Worm (Caenorhabditis elegans) whole organism, midembryonic: ENCODE results near the gene Y51H7BR.7.
"Not testable (repeated sequence)": the region's sequence is repeated elsewhere in the genome, so short reads cannot be mapped to it uniquely, and the experiment has no call there.

Experiments used
- T22C8.4 ChIP-seq: fragments of 200-800 bp; sonication (Bioruptor generic); IDR thresholded peaks from 2 replicates; pipeline ENCODE4 v1.3.6; 2022; ENCODE audit warnings: missing genetic modification characterization, missing compliant biosample characterization
- cog-1 ChIP-seq: sonication (generic microtip); optimal IDR thresholded peaks from 2 replicates; lab custom pipeline; 2016; ENCODE audit warnings: missing genetic modification characterization, missing compliant biosample characterization
- flt-1 ChIP-seq: fragments of 200-800 bp; sonication (Bioruptor generic); IDR thresholded peaks from 2 replicates; pipeline ENCODE4 v1.3.6; 2022; ENCODE audit warnings: missing genetic modification characterization, missing compliant biosample characterization
- tab-1 ChIP-seq: fragments of 200-800 bp; sonication (Bioruptor generic); IDR thresholded peaks from 2 replicates; pipeline ENCODE4 v1.3.6; 2022; ENCODE audit warnings: missing genetic modification characterization, missing compliant biosample characterization
- ztf-23 ChIP-seq: fragments of 200-800 bp; sonication (Bioruptor generic); IDR thresholded peaks from 2 replicates; pipeline ENCODE4 v1.3.6; 2022; ENCODE audit warnings: missing genetic modification reagents, missing genetic modification characterization, missing compliant biosample characterization

ce11 chrII:1556217-1556616, 30.8 kb upstream of the Y51H7BR.7 start, which contains the start of the genes fbxb-54 and fbxb-50:
- not testable (repeated sequence) for TF ChIP-seq cog-1 (tag; lab: Kevin White, UChicago); flt-1 (GFP tag; lab: Robert Waterston, UW); ztf-23 (GFP tag; lab: Robert Waterston, UW); tab-1 (GFP tag; lab: Robert Waterston, UW); T22C8.4
